Worm (Caenorhabditis elegans): ENCODE measurements around the gene lon-3.

Gene lon-3

DNA sequence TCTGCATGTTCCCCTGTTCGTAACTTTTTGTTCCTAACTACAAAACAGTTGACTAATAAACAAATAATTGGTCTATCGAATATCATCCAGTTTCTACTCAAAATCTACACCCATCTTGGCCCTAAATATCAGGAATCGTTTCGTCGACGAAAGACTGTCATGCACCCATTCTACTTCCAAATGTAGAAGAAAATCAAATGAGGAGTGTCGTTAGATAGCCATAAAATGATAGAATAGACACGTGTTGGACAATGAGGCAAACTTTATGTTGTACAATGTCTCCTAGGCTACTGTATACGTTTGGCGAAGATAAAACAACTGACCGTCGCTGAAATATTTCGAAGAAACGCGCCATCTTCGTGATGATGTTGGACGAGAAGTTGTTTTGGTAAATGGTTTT lies 38.5 kb downstream of the lon-3 start:
- TF ChIP-seq ceh-83 (GFP tag; optimal IDR thresholded peaks at IDR 0.05) (no peak), hlh-1 (tag; optimal IDR thresholded peaks at IDR 0.05) (no peak), ceh-39 (tag; optimal IDR thresholded peaks at IDR 0.05) (no peak), unc-62 (GFP tag; optimal IDR thresholded peaks at IDR 0.05) (no peak), nhr-28 (tag; optimal IDR thresholded peaks at IDR 0.05) (no peak), nhr-76 (tag; optimal IDR thresholded peaks at IDR 0.05) (no peak)

DNA sequence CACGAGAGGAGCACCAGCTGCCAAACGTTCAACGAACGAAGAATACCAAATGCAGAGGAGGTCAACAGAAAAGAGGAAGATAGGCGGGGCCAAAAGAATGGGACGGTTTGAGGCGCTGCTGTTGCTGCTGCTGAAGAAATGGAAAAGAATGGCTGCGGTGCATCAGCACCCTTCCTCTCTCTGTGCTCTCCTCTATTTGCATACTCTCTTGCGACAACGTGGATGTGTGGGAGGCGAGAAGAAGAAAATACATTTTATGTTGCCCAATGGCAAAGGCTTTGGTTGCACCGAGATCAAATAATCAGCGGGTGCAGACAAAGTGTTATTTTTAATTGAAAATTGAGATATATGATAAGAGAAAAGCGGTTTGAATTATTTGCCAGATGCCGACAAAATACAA lies 40.1 kb downstream of the lon-3 start:
- no peak for TF ChIP-seq sptf-1 (tag; optimal IDR thresholded peaks at IDR 0.05)

DNA sequence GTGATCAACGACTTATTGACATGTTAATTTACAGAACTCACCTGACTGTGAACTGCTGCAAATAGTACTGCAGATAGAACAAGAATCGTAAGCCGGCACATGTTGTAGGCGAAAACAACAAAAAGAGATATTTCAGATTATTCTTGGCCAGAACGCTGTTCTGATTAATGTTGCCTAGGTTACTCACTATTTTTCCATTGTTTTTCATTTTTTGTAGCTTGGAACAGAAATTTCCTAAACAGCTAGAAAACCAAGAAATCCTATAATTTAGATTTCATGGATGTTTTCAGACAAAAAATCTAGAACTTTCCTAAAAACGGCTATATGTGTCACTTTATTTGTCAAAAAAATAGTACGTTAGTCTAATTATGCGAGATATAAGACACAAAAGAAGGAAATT lies 43.9 kb downstream of the lon-3 start, which contains the start of gene C27A7.9:
TSS of gene C27A7.9 (minus strand) at position 101 of the 400 bp plus-strand sequence.
- TF ChIP-seq ceh-43 (GFP tag; optimal IDR thresholded peaks at IDR 0.05) (no peak), sptf-1 (tag; optimal IDR thresholded peaks at IDR 0.05) (no peak), nhr-237 (tag; optimal IDR thresholded peaks at IDR 0.05) (no peak), mep-1 (tag; optimal IDR thresholded peaks at IDR 0.05) (no peak), lsy-2 (tag; optimal IDR thresholded peaks at IDR 0.05) (no peak), ztf-11 (tag; optimal IDR thresholded peaks at IDR 0.05) (no peak), blmp-1 (tag; optimal IDR thresholded peaks at IDR 0.05) (no peak), nhr-12 (tag; optimal IDR thresholded peaks at IDR 0.05) (no peak), zip-8 (tag; optimal IDR thresholded peaks at IDR 0.05) (no peak), drap-1 (GFP tag; optimal IDR thresholded peaks at IDR 0.05) (no peak), mab-5 (tag; optimal IDR thresholded peaks at IDR 0.05) (no peak), hlh-1 (tag; optimal IDR thresholded peaks at IDR 0.05) (no peak)

DNA sequence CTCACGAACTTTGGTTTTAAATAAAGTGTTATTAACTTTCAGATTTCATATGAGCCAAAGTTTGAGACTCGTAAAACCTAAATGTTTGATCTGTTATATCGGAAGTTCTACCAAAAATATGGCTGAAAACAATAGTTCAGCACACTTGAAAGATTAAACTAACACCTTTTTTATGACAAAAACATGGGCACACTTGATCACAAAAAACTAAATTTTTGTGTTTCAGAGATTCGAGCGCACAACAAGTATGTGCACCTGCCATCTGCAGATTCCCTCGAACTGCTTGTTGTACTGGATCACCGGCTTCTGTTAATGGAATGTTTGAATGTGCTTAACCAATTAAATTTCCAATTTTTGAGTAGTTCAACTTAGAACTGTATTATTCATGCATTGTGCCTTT lies 44.7 kb downstream of the lon-3 start:
- TF ChIP-seq ham-2 (GFP tag; optimal IDR thresholded peaks at IDR 0.05), result no peak
- TF ChIP-seq mab-5 (tag; optimal IDR thresholded peaks at IDR 0.05), result no peak
- TF ChIP-seq ztf-11 (tag; optimal IDR thresholded peaks at IDR 0.05), result no peak
- TF ChIP-seq drap-1 (GFP tag; optimal IDR thresholded peaks at IDR 0.05), result no peak
- no peak for TF ChIP-seq blmp-1 (tag; optimal IDR thresholded peaks at IDR 0.05)
- no peak for TF ChIP-seq nhr-12 (tag; optimal IDR thresholded peaks at IDR 0.05)
- no peak for TF ChIP-seq pha-4 (tag; optimal IDR thresholded peaks at IDR 0.05)
- TF ChIP-seq nhr-2 (tag; optimal IDR thresholded peaks at IDR 0.05), result no peak
- no peak for TF ChIP-seq ceh-83 (GFP tag; optimal IDR thresholded peaks at IDR 0.05)
- no peak for TF ChIP-seq unc-39 (tag; optimal IDR thresholded peaks at IDR 0.05)

DNA sequence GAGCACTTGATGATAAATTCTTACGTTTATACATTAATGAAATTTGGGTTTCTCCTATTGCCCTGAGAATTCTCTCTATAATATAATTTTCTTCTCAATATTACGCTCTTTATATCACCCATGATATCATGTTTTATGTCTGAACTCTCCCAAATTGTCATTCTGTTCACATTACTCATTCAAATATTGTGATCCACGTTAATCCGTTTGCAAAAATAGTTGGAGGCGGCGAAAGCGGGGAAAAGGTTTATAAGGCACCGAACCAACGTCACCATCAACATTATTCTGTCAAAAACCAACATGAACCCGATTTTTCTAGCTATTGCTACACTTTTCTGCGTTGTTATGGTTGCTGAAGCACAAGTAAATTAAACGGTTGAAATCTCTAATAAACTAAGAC lies 45.6 kb downstream of the lon-3 start, which contains the start of gene C27A7.8:
TSS of gene C27A7.8 (plus strand) at position 301 of the 400 bp plus-strand sequence.
- TF ChIP-seq lin-13 (tag; optimal IDR thresholded peaks at IDR 0.05) (no peak), sptf-1 (tag; optimal IDR thresholded peaks at IDR 0.05) (no peak), nhr-76 (tag; optimal IDR thresholded peaks at IDR 0.05) (no peak), M03D4.4 (tag; optimal IDR thresholded peaks at IDR 0.05) (no peak), flh-1 (GFP tag; optimal IDR thresholded peaks at IDR 0.05) (no peak), mab-5 (tag; optimal IDR thresholded peaks at IDR 0.05) (no peak), unc-62 (GFP tag; optimal IDR thresholded peaks at IDR 0.05) (no peak)

DNA sequence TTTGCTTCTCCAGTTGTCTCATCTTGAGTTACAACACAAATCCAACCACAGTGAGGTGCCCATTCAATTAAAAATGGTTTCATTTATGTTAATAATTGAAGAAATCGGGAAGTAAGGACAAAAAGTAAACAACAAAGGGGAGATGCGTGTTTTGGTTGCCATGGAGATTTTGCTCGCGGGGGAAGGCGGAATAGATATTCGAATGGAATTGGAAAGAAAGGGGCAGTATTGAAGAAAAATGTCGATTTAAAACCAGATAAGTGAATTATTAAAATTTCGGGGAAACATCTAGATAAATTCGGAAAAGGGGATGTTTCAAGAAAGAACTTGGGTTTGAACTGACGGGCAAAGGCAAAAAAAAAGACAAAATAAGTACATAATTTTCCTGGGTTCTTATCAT lies 47.8 kb downstream of the lon-3 start, which contains the start of gene che-11:
TSS of gene che-11 (minus strand) at position 101 of the 400 bp plus-strand sequence.
- TF ChIP-seq zip-8 (tag; optimal IDR thresholded peaks at IDR 0.05) (no peak), blmp-1 (tag; optimal IDR thresholded peaks at IDR 0.05) (no peak), unc-62 (GFP tag; optimal IDR thresholded peaks at IDR 0.05) (no peak), tbx-8 (GFP tag; optimal IDR thresholded peaks at IDR 0.05) (no peak), lin-32 (GFP tag; optimal IDR thresholded peaks at IDR 0.05) (no peak), ces-1 (GFP tag; optimal IDR thresholded peaks at IDR 0.05) (no peak)

Data from whole organism, mixed stage, embryonic.